Fruit fly (Drosophila melanogaster) whole organism, embryonic: ENCODE measurements around the gene CG18095.

Source experiments
- Abd-B ChIP-seq: fragments of 200-800 bp; sonication (Bioruptor generic); optimal IDR thresholded peaks from 2 replicates; lab custom pipeline; 2018; ENCODE audit warnings: missing biosample characterization, mild to moderate bottlenecking, missing genetic modification characterization, moderate library complexity
- Aef1 ChIP-seq: fragments of 200-800 bp; sonication (Bioruptor generic); IDR thresholded peaks from 3 replicates; pipeline ENCODE4 v1.3.6; 2022; ENCODE audit warnings: missing biosample characterization, missing genetic modification characterization
- CG13287 ChIP-seq: fragments of 200-800 bp; sonication (Bioruptor generic); IDR thresholded peaks from 2 replicates; pipeline ENCODE4 v1.3.6; 2022; ENCODE audit warnings: missing biosample characterization, missing genetic modification characterization; ENCODE audit not compliant: partially characterized antibody
- CG13894 ChIP-seq: fragments of 200-800 bp; sonication (Bioruptor generic); optimal IDR thresholded peaks from 3 replicates; lab custom pipeline; 2018; ENCODE audit warnings: missing biosample characterization, mild to moderate bottlenecking, missing genetic modification characterization, moderate library complexity
- CG15479 ChIP-seq: fragments of 200-800 bp; sonication (Bioruptor generic); optimal IDR thresholded peaks from 3 replicates; lab custom pipeline; 2019; ENCODE audit warnings: missing biosample characterization, mild to moderate bottlenecking, missing genetic modification characterization, moderate library complexity
- CG15601 ChIP-seq: fragments of 200-800 bp; sonication (Bioruptor generic); optimal IDR thresholded peaks from 3 replicates; lab custom pipeline; 2019; ENCODE audit warnings: missing biosample characterization, mild to moderate bottlenecking, missing genetic modification characterization, moderate library complexity
- CG18619 ChIP-seq: fragments of 200-800 bp; sonication (Bioruptor generic); optimal IDR thresholded peaks from 3 replicates; lab custom pipeline; 2017; ENCODE audit warnings: missing biosample characterization, mild to moderate bottlenecking, missing genetic modification characterization
- CG2129 ChIP-seq: fragments of 200-800 bp; sonication (Bioruptor generic); IDR thresholded peaks from 2 replicates; pipeline ENCODE4 v1.3.6; 2022; ENCODE audit warnings: missing biosample characterization, missing genetic modification characterization; ENCODE audit not compliant: partially characterized antibody
- CG31365 ChIP-seq: fragments of 200-800 bp; sonication (Bioruptor generic); optimal IDR thresholded peaks from 2 replicates; lab custom pipeline; 2018; ENCODE audit warnings: missing biosample characterization, mild to moderate bottlenecking, missing genetic modification characterization
- CG3407 ChIP-seq: fragments of 200-800 bp; sonication (Bioruptor generic); optimal IDR thresholded peaks from 2 replicates; lab custom pipeline; 2018; ENCODE audit warnings: missing biosample characterization, mild to moderate bottlenecking, missing genetic modification characterization
- CG34224 ChIP-seq: fragments of 200-800 bp; sonication (Bioruptor generic); IDR thresholded peaks from 3 replicates; pipeline ENCODE4 v1.3.6; 2022; ENCODE audit warnings: missing biosample characterization, missing genetic modification characterization; ENCODE audit not compliant: partially characterized antibody
- CG34376 ChIP-seq: fragments of 200-800 bp; sonication (Bioruptor generic); optimal IDR thresholded peaks from 2 replicates; lab custom pipeline; 2018; ENCODE audit warnings: missing biosample characterization, mild to moderate bottlenecking, missing genetic modification characterization
- CG7987 ChIP-seq: fragments of 200-800 bp; sonication (Bioruptor generic); optimal IDR thresholded peaks from 2 replicates; lab custom pipeline; 2018; ENCODE audit warnings: missing biosample characterization, mild to moderate bottlenecking, missing genetic modification characterization, moderate library complexity
- CG8281 ChIP-seq: fragments of 200-800 bp; sonication (Bioruptor generic); optimal IDR thresholded peaks from 2 replicates; lab custom pipeline; 2018; ENCODE audit warnings: missing biosample characterization, mild to moderate bottlenecking, missing genetic modification characterization, moderate library complexity
- CG8478 ChIP-seq: fragments of >200 bp; optimal IDR thresholded peaks from 2 replicates; lab custom pipeline; 2018
- CG8765 ChIP-seq: fragments of 200-800 bp; sonication (Bioruptor generic); IDR thresholded peaks from 2 replicates; pipeline ENCODE4 v1.3.6; 2022; ENCODE audit warnings: missing biosample characterization, missing genetic modification characterization
- Camta ChIP-seq: fragments of 200-800 bp; sonication (Bioruptor generic); optimal IDR thresholded peaks from 2 replicates; lab custom pipeline; 2016; ENCODE audit warnings: missing biosample characterization, missing genetic modification characterization
- CkIIα-i1 ChIP-seq: fragments of 200-800 bp; sonication (Bioruptor generic); IDR thresholded peaks from 2 replicates; pipeline ENCODE4 v1.3.6; 2022; ENCODE audit warnings: missing biosample characterization, missing genetic modification characterization
- Dfd ChIP-seq, 2 experiments: fragments of >200 bp; optimal IDR thresholded peaks; 2 replicates each; lab custom pipeline; 2017; ENCODE audit warnings: missing biosample characterization in 2 of 2, missing genetic modification characterization in 2 of 2
- ERR ChIP-seq: fragments of 200-800 bp; sonication (Bioruptor generic); optimal IDR thresholded peaks from 2 replicates; lab custom pipeline; 2016; ENCODE audit warnings: missing biosample characterization, missing genetic modification characterization
- H15 ChIP-seq: fragments of 200-800 bp; sonication (Bioruptor generic); IDR thresholded peaks from 3 replicates; pipeline ENCODE4 v1.3.6; 2022; ENCODE audit warnings: missing biosample characterization, missing genetic modification characterization
- HLH4C ChIP-seq: fragments of 200-800 bp; sonication (Bioruptor generic); IDR thresholded peaks from 3 replicates; pipeline ENCODE4 v1.3.6; 2022; ENCODE audit warnings: missing biosample characterization, missing genetic modification characterization; ENCODE audit not compliant: partially characterized antibody
- Hsf ChIP-seq: fragments of 200-800 bp; sonication (Bioruptor generic); optimal IDR thresholded peaks from 3 replicates; lab custom pipeline; 2016; ENCODE audit warnings: missing biosample characterization, missing genetic modification characterization
- Mrtf ChIP-seq: fragments of 200-800 bp; sonication (Bioruptor generic); IDR thresholded peaks from 3 replicates; pipeline ENCODE4 v1.3.6; 2022; ENCODE audit warnings: missing biosample characterization, missing genetic modification characterization
- Myb ChIP-seq: fragments of 200-800 bp; sonication (Bioruptor generic); optimal IDR thresholded peaks from 2 replicates; lab custom pipeline; 2016; ENCODE audit warnings: missing biosample characterization, missing genetic modification characterization
- Opbp ChIP-seq: fragments of 200-800 bp; sonication (Bioruptor generic); IDR thresholded peaks from 3 replicates; pipeline ENCODE4 v1.3.6; 2022; ENCODE audit warnings: missing biosample characterization, missing genetic modification characterization; ENCODE audit not compliant: partially characterized antibody
- Pdp1 ChIP-seq, 2 experiments: fragments of 200-800 bp; sonication (Bioruptor generic); optimal IDR thresholded peaks; 3 replicates each; lab custom pipeline; 2016; ENCODE audit warnings: missing biosample characterization in 2 of 2, missing genetic modification characterization in 2 of 2, mild to moderate bottlenecking in 1 of 2, moderate library complexity in 1 of 2
- Poxn ChIP-seq: fragments of 200-800 bp; sonication (Bioruptor generic); IDR thresholded peaks from 2 replicates; pipeline ENCODE4 v1.3.6; 2022; ENCODE audit warnings: missing biosample characterization, missing genetic modification characterization
- Ravus ChIP-seq: fragments of 200-800 bp; sonication (Bioruptor generic); IDR thresholded peaks from 2 replicates; pipeline ENCODE4 v1.3.6; 2022; ENCODE audit warnings: missing biosample characterization, missing genetic modification characterization
- Spps ChIP-seq: fragments of 200-800 bp; sonication (Bioruptor generic); optimal IDR thresholded peaks from 2 replicates; lab custom pipeline; 2018; ENCODE audit warnings: missing biosample characterization, mild to moderate bottlenecking, missing genetic modification characterization
- YL-1 ChIP-seq: fragments of 200-800 bp; sonication (Bioruptor generic); optimal IDR thresholded peaks from 3 replicates; lab custom pipeline; 2017; ENCODE audit warnings: missing biosample characterization, mild to moderate bottlenecking, missing genetic modification characterization
- abd-A ChIP-seq: fragments of 200-800 bp; sonication (Bioruptor generic); optimal IDR thresholded peaks from 3 replicates; lab custom pipeline; 2019; ENCODE audit warnings: missing biosample characterization, mild to moderate bottlenecking, missing genetic modification characterization, moderate library complexity
- ac ChIP-seq: fragments of 200-800 bp; sonication (Bioruptor generic); optimal IDR thresholded peaks from 3 replicates; lab custom pipeline; 2017; ENCODE audit warnings: missing biosample characterization, mild to moderate bottlenecking, missing genetic modification characterization
- bbx ChIP-seq: fragments of 200-800 bp; sonication (Bioruptor generic); IDR thresholded peaks from 2 replicates; pipeline ENCODE4 v1.3.6; 2022; ENCODE audit warnings: missing biosample characterization, missing genetic modification characterization; ENCODE audit not compliant: partially characterized antibody
- bcd ChIP-seq: fragments of 200-800 bp; sonication (Bioruptor generic); optimal IDR thresholded peaks from 2 replicates; lab custom pipeline; 2017; ENCODE audit warnings: missing biosample characterization, mild to moderate bottlenecking, missing genetic modification characterization
- chm ChIP-seq: fragments of 200-800 bp; sonication (Bioruptor generic); IDR thresholded peaks from 2 replicates; pipeline ENCODE4 v1.3.6; 2022; ENCODE audit warnings: missing biosample characterization, missing genetic modification characterization
- ci ChIP-seq: fragments of 200-800 bp; sonication (Bioruptor generic); IDR thresholded peaks from 3 replicates; pipeline ENCODE4 v1.3.6; 2022; ENCODE audit warnings: missing biosample characterization, missing genetic modification characterization
- corto ChIP-seq: fragments of 200-800 bp; sonication (Bioruptor generic); optimal IDR thresholded peaks from 2 replicates; lab custom pipeline; 2016; ENCODE audit warnings: missing biosample characterization, mild to moderate bottlenecking, missing genetic modification characterization, moderate library complexity
- crp ChIP-seq, 2 experiments: fragments of 200-800 bp; sonication (Bioruptor generic); optimal IDR thresholded peaks; 2 replicates in 1 of 2; 3 replicates in 1 of 2; lab custom pipeline; 2017; ENCODE audit warnings: missing biosample characterization in 2 of 2, missing genetic modification characterization in 2 of 2, mild to moderate bottlenecking in 1 of 2, moderate library complexity in 1 of 2
- gcm2 ChIP-seq: fragments of 200-800 bp; sonication (Bioruptor generic); optimal IDR thresholded peaks from 2 replicates; lab custom pipeline; 2016; ENCODE audit warnings: missing biosample characterization, missing genetic modification characterization
- inv ChIP-seq: fragments of 200-800 bp; sonication (Bioruptor generic); IDR thresholded peaks from 2 replicates; pipeline ENCODE4 v1.3.6; 2022; ENCODE audit warnings: missing biosample characterization, missing genetic modification characterization; ENCODE audit not compliant: partially characterized antibody
- ken ChIP-seq: fragments of 200-800 bp; sonication (Bioruptor generic); IDR thresholded peaks from 3 replicates; pipeline ENCODE4 v1.3.6; 2022; ENCODE audit warnings: missing biosample characterization, missing genetic modification characterization
- nerfin-2 ChIP-seq: fragments of 200-800 bp; sonication (Bioruptor generic); IDR thresholded peaks from 2 replicates; pipeline ENCODE4 v1.3.6; 2022; ENCODE audit warnings: missing biosample characterization, missing genetic modification characterization; ENCODE audit not compliant: partially characterized antibody
- sens ChIP-seq: fragments of 200-800 bp; sonication (Bioruptor generic); peaks from one replicate; lab custom pipeline; 2016; ENCODE audit warnings: missing biosample characterization, missing genetic modification characterization
- slp2 ChIP-seq: fragments of 200-800 bp; sonication (Bioruptor generic); optimal IDR thresholded peaks from 2 replicates; lab custom pipeline; 2016; ENCODE audit warnings: missing biosample characterization, missing genetic modification characterization
- sna ChIP-seq: fragments of 200-800 bp; sonication (Bioruptor generic); IDR thresholded peaks from 2 replicates; pipeline ENCODE4 v1.3.6; 2022; ENCODE audit warnings: missing biosample characterization, missing genetic modification characterization; ENCODE audit not compliant: partially characterized antibody
- tio ChIP-seq: fragments of 200-800 bp; sonication (Bioruptor generic); optimal IDR thresholded peaks from 2 replicates; lab custom pipeline; 2017; ENCODE audit warnings: missing biosample characterization, missing genetic modification characterization, inconsistent platforms
- tx ChIP-seq: fragments of 200-800 bp; sonication (Bioruptor generic); optimal IDR thresholded peaks from 2 replicates; lab custom pipeline; 2016; ENCODE audit warnings: missing biosample characterization, missing genetic modification characterization
- unpg ChIP-seq: fragments of 200-800 bp; sonication (Bioruptor generic); optimal IDR thresholded peaks from 3 replicates; lab custom pipeline; 2018; ENCODE audit warnings: missing biosample characterization, mild to moderate bottlenecking, missing genetic modification characterization, moderate library complexity

CG18095 gene

dm6 chr2L:14021646-14022129 is 9.7 kb downstream of the CG18095 start (continued):
- TF ChIP-seq ERR (GFP tag; lab: Kevin White, UChicago): peak; percentile 26
- TF ChIP-seq CG15479 (GFP tag; lab: Kevin White, UChicago): peak; percentile 44
- TF ChIP-seq CG7987: peak; percentile 63
- no peak for TF ChIP-seq H15 (GFP tag; lab: Robert Waterston, UW)
- TF ChIP-seq Opbp (GFP tag; lab: Robert Waterston, UW): 0 out of 3 replicates have a peak, but pooled peaks have one; percentile 27
- no peak for TF ChIP-seq CG15601
- no peak for TF ChIP-seq ac (GFP tag; lab: Kevin White, UChicago)
- no peak for TF ChIP-seq crp (GFP tag; optimal IDR thresholded peaks at IDR 0.05; lab: Kevin White, UChicago)
- TF ChIP-seq CG8765 (GFP tag; lab: Robert Waterston, UW): no peak
- peak; percentile 68 for TF ChIP-seq sna
- TF ChIP-seq inv (GFP tag; lab: Robert Waterston, UW): no peak
- peak; percentile 68 for TF ChIP-seq nerfin-2 (GFP tag; lab: Robert Waterston, UW)
- no peak for TF ChIP-seq Poxn
- no peak for TF ChIP-seq Mrtf (GFP tag; lab: Robert Waterston, UW)
- no peak for TF ChIP-seq CG8281 (tag; lab: Kevin White, UChicago)
- TF ChIP-seq tx (GFP tag; lab: Kevin White, UChicago): no peak
- peak; percentile 91 for TF ChIP-seq CG13894
- peak; percentile 28; the same call in 1 of the 3 replicates for TF ChIP-seq HLH4C (GFP tag; lab: Robert Waterston, UW)
- 0 out of 2 replicates have a peak, but pooled peaks have one; percentile 14 for TF ChIP-seq CG2129 (GFP tag; lab: Robert Waterston, UW)
- peak; percentile 52 for TF ChIP-seq sens (GFP tag; lab: Kevin White, UChicago)
- peak; percentile 99 for TF ChIP-seq abd-A (tag; lab: Kevin White, UChicago)
- no peak for TF ChIP-seq CG18619 (GFP tag; lab: Kevin White, UChicago)
- TF ChIP-seq Spps (tag; lab: Kevin White, UChicago): no peak
- TF ChIP-seq CG8478 (lab: Kevin White, UChicago): peak; percentile 68
- peak; percentile 56; the same call in 2 of the 3 replicates for TF ChIP-seq CG34224 (GFP tag; lab: Robert Waterston, UW)
- TF ChIP-seq Abd-B (GFP tag; lab: Kevin White, UChicago): no peak
- no peak for TF ChIP-seq Ravus
- peak; percentile 72 for TF ChIP-seq bbx (GFP tag; lab: Robert Waterston, UW)
- TF ChIP-seq corto (GFP tag; lab: Kevin White, UChicago): no peak
- no peak for TF ChIP-seq tio
- peak; percentile 79 for TF ChIP-seq CG34376 (GFP tag; lab: Kevin White, UChicago)
- TF ChIP-seq CG13287 (GFP tag; lab: Robert Waterston, UW): peak; percentile 64
- TF ChIP-seq Myb (GFP tag; lab: Kevin White, UChicago): no peak
- no peak for TF ChIP-seq YL-1 (GFP tag; lab: Kevin White, UChicago)
- peak in 1 of 2 experiments; percentile 66 for TF ChIP-seq Dfd (GFP tag; optimal IDR thresholded peaks at IDR 0.05; lab: Kevin White, UChicago)
- TF ChIP-seq chm (GFP tag; lab: Robert Waterston, UW): peak; percentile 53
- TF ChIP-seq Aef1: 0 out of 3 replicates have a peak, but pooled peaks have one; percentile 8
- peak in 1 of 2 experiments; percentile 67 for TF ChIP-seq Pdp1 (GFP tag; optimal IDR thresholded peaks at IDR 0.05; lab: Kevin White, UChicago)
- no peak for TF ChIP-seq CkIIα-i1 (GFP tag; lab: Robert Waterston, UW)
- no peak for TF ChIP-seq Hsf (GFP tag; lab: Kevin White, UChicago)
- TF ChIP-seq slp2: no peak
- TF ChIP-seq ken (GFP tag; lab: Robert Waterston, UW): peak; percentile 58; the same call in 1 of the 3 replicates
- peak; percentile 50; the same call in 2 of the 3 replicates for TF ChIP-seq ci
- no peak for TF ChIP-seq CG3407
- no peak for TF ChIP-seq gcm2
- peak; percentile 17 for TF ChIP-seq CG31365
- no peak for TF ChIP-seq Camta (GFP tag; lab: Kevin White, UChicago)
- TF ChIP-seq unpg (GFP tag; lab: Kevin White, UChicago): no peak
- no peak for TF ChIP-seq bcd (GFP tag; lab: Kevin White, UChicago)
